Worm (Caenorhabditis elegans) whole organism, L3 larva: Measurements from ENCODE around the gene H25K10.4.

Experiments used
- R02D3.7 ChIP-seq: fragments of 150-350 bp; optimal IDR thresholded peaks from 2 replicates; lab custom pipeline; 2014; ENCODE audit warnings: missing biosample characterization, missing genetic modification characterization
- ZK546.5 ChIP-seq: sonication (generic microtip); optimal IDR thresholded peaks from 2 replicates; lab custom pipeline; 2017; ENCODE audit warnings: missing biosample characterization, missing genetic modification characterization
- aly-2 ChIP-seq: fragments of 150-350 bp; optimal IDR thresholded peaks from 2 replicates; lab custom pipeline; 2014; ENCODE audit warnings: missing biosample characterization, missing genetic modification characterization
- ama-1 ChIP-seq: fragments of 150-350 bp; optimal IDR thresholded peaks from 2 replicates; lab custom pipeline; 2018
- ceh-16 ChIP-seq: sonication (generic microtip); optimal IDR thresholded peaks from 2 replicates; lab custom pipeline; 2017; ENCODE audit warnings: missing biosample characterization, missing genetic modification characterization
- ceh-28 ChIP-seq: fragments of 150-350 bp; optimal IDR thresholded peaks from 2 replicates; lab custom pipeline; 2014; ENCODE audit warnings: missing biosample characterization, missing genetic modification reagents, missing genetic modification characterization
- ceh-9 ChIP-seq: sonication (generic microtip); optimal IDR thresholded peaks from 2 replicates; lab custom pipeline; 2018; ENCODE audit warnings: missing biosample characterization, missing genetic modification characterization
- daf-12 ChIP-seq: fragments of 150-350 bp; optimal IDR thresholded peaks from 2 replicates; lab custom pipeline; 2014; ENCODE audit warnings: missing biosample characterization, missing genetic modification reagents, missing genetic modification characterization
- egl-27 ChIP-seq: sonication (generic microtip); optimal IDR thresholded peaks from 4 replicates; lab custom pipeline; 2017; ENCODE audit warnings: missing biosample characterization, missing genetic modification reagents, missing genetic modification characterization
- egl-5 ChIP-seq: fragments of 150-350 bp; optimal IDR thresholded peaks from 2 replicates; lab custom pipeline; 2017; ENCODE audit warnings: missing biosample characterization, missing genetic modification reagents, missing genetic modification characterization, inconsistent platforms
- elt-1 ChIP-seq: fragments of 150-350 bp; optimal IDR thresholded peaks from 2 replicates; lab custom pipeline; 2014; ENCODE audit warnings: missing biosample characterization, missing genetic modification characterization
- elt-2 ChIP-seq: sonication (generic microtip); optimal IDR thresholded peaks from 2 replicates; lab custom pipeline; 2016; ENCODE audit warnings: missing genetic modification reagents, mild to moderate bottlenecking, missing genetic modification characterization, missing compliant biosample characterization
- elt-3 ChIP-seq, 3 experiments: fragments of 150-350 bp in 1 of 3; sonication (generic microtip) in 2 of 3; optimal IDR thresholded peaks; 2 replicates in 2 of 3; 4 replicates in 1 of 3; lab custom pipeline; 2014 to 2017; ENCODE audit warnings: missing biosample characterization in 3 of 3, missing genetic modification characterization in 3 of 3
- eor-1 ChIP-seq, 2 experiments: fragments of 150-350 bp; optimal IDR thresholded peaks; 2 replicates each; lab custom pipeline; 2014 to 2018; ENCODE audit warnings: missing biosample characterization in 2 of 2, missing genetic modification characterization in 2 of 2
- fkh-2 ChIP-seq: fragments of 150-350 bp; optimal IDR thresholded peaks from 2 replicates; lab custom pipeline; 2014; ENCODE audit warnings: missing biosample characterization, missing genetic modification reagents, missing genetic modification characterization
- fos-1 ChIP-seq: fragments of 150-350 bp; optimal IDR thresholded peaks from 2 replicates; lab custom pipeline; 2014; ENCODE audit warnings: missing biosample characterization, missing genetic modification characterization
- lin-15B ChIP-seq: fragments of 150-350 bp; optimal IDR thresholded peaks from 2 replicates; lab custom pipeline; 2014; ENCODE audit warnings: missing biosample characterization, missing genetic modification characterization
- lsy-12 ChIP-seq: sonication (generic microtip); optimal IDR thresholded peaks from 2 replicates; lab custom pipeline; 2016; ENCODE audit warnings: mild to moderate bottlenecking, missing genetic modification characterization, missing compliant biosample characterization
- mdl-1 ChIP-seq: fragments of 150-350 bp; optimal IDR thresholded peaks from 2 replicates; lab custom pipeline; 2014; ENCODE audit warnings: missing biosample characterization, missing genetic modification characterization
- nfya-1 ChIP-seq: sonication (generic microtip); optimal IDR thresholded peaks from 2 replicates; lab custom pipeline; 2017; ENCODE audit warnings: missing genetic modification characterization, mild to moderate bottlenecking, missing compliant biosample characterization, antibody characterized with exemption, moderate library complexity; ENCODE audit not compliant: insufficient read depth
- nhr-11 ChIP-seq: fragments of 150-350 bp; optimal IDR thresholded peaks from 2 replicates; lab custom pipeline; 2014; ENCODE audit warnings: missing biosample characterization, missing genetic modification characterization
- nhr-12 ChIP-seq: fragments of 150-350 bp; optimal IDR thresholded peaks from 2 replicates; lab custom pipeline; 2014; ENCODE audit warnings: missing biosample characterization, missing genetic modification characterization
- nhr-237 ChIP-seq: fragments of 150-350 bp; optimal IDR thresholded peaks from 2 replicates; lab custom pipeline; 2014; ENCODE audit warnings: missing biosample characterization, missing genetic modification characterization
- nhr-25 ChIP-seq: sonication (generic microtip); optimal IDR thresholded peaks from 2 replicates; lab custom pipeline; 2017; ENCODE audit warnings: missing biosample characterization, missing genetic modification characterization
- nhr-28 ChIP-seq: fragments of 150-350 bp; optimal IDR thresholded peaks from 2 replicates; lab custom pipeline; 2014; ENCODE audit warnings: missing biosample characterization, missing genetic modification characterization
- nhr-43 ChIP-seq: sonication (generic microtip); optimal IDR thresholded peaks from 2 replicates; lab custom pipeline; 2016; ENCODE audit warnings: mild to moderate bottlenecking, missing genetic modification characterization, missing compliant biosample characterization; ENCODE audit not compliant: poor library complexity, severe bottlenecking
- nhr-67 ChIP-seq: fragments of 150-350 bp; optimal IDR thresholded peaks from 2 replicates; lab custom pipeline; 2014; ENCODE audit warnings: missing biosample characterization, missing genetic modification characterization
- nhr-77 ChIP-seq: fragments of 150-350 bp; optimal IDR thresholded peaks from 2 replicates; lab custom pipeline; 2014; ENCODE audit warnings: missing biosample characterization, missing genetic modification characterization
- pha-4 ChIP-seq: fragments of 150-350 bp; optimal IDR thresholded peaks from 2 replicates; lab custom pipeline; 2014; ENCODE audit warnings: missing biosample characterization, missing genetic modification reagents, missing genetic modification characterization
- pqm-1 ChIP-seq: fragments of 150-350 bp; optimal IDR thresholded peaks from 2 replicates; lab custom pipeline; 2017; ENCODE audit warnings: missing biosample characterization, missing genetic modification characterization, inconsistent platforms
- sea-2 ChIP-seq: fragments of 150-350 bp; sonication (generic microtip); optimal IDR thresholded peaks from 4 replicates; lab custom pipeline; 2014; ENCODE audit warnings: missing biosample characterization, missing genetic modification reagents, missing genetic modification characterization
- skn-1 ChIP-seq: fragments of 150-350 bp; optimal IDR thresholded peaks from 2 replicates; lab custom pipeline; 2014; ENCODE audit warnings: missing biosample characterization, missing genetic modification characterization
- snpc-4 ChIP-seq: fragments of 150-350 bp; optimal IDR thresholded peaks from 2 replicates; lab custom pipeline; 2014; ENCODE audit warnings: missing biosample characterization, missing genetic modification characterization
- unc-62 ChIP-seq: fragments of 150-350 bp; sonication (generic microtip); optimal IDR thresholded peaks from 4 replicates; lab custom pipeline; 2014; ENCODE audit warnings: missing biosample characterization, missing genetic modification reagents, missing genetic modification characterization
- zag-1 ChIP-seq: fragments of 150-350 bp; optimal IDR thresholded peaks from 2 replicates; lab custom pipeline; 2014; ENCODE audit warnings: missing biosample characterization, missing genetic modification characterization
- ztf-4 ChIP-seq: fragments of 150-350 bp; optimal IDR thresholded peaks from 2 replicates; lab custom pipeline; 2014; ENCODE audit warnings: missing biosample characterization, missing genetic modification characterization

The H25K10.4 gene

ce11 chrIV:16202074-16202473 lies 23.8 kb upstream of the H25K10.4 start, which contains the start of gene H25K10.1:
Gene H25K10.1, plus strand, starts transcription at chrIV:16202374.
- TF ChIP-seq mdl-1 = no peak
- no peak for TF ChIP-seq egl-5 (tag; lab: Kevin White, UChicago)
- TF ChIP-seq R02D3.7 = no peak
- TF ChIP-seq zag-1 (tag; lab: Kevin White, UChicago) = no peak
- TF ChIP-seq nfya-1 (tag; lab: Kevin White, UChicago) = no peak
- TF ChIP-seq lsy-12 (tag; lab: Kevin White, UChicago) = no peak
- no peak for TF ChIP-seq aly-2 (tag; lab: Kevin White, UChicago)
- TF ChIP-seq nhr-28 = no peak
- no peak for TF ChIP-seq fkh-2 (tag; lab: Kevin White, UChicago)
- TF ChIP-seq ztf-4 (tag; lab: Kevin White, UChicago) = no peak
- TF ChIP-seq nhr-12 (tag; lab: Kevin White, UChicago) = no peak
- no peak for TF ChIP-seq ceh-9 (tag; lab: Kevin White, UChicago)
- no peak for TF ChIP-seq sea-2 (GFP tag; lab: Kevin White, UChicago)
- TF ChIP-seq nhr-43 = no peak
- TF ChIP-seq skn-1 (tag; lab: Kevin White, UChicago) = no peak
- no peak for TF ChIP-seq elt-2 (tag; lab: Kevin White, UChicago)
- no peak for TF ChIP-seq daf-12
- no peak for TF ChIP-seq nhr-77
- no peak for TF ChIP-seq pqm-1

- TF ChIP-seq elt-2 (tag; lab: Kevin White, UChicago) = peak; percentile 96
- TF ChIP-seq pha-4 (tag; lab: Kevin White, UChicago) = peak; percentile 51
- no peak for TF ChIP-seq eor-1 (tag; optimal IDR thresholded peaks at IDR 0.05; lab: Kevin White, UChicago)
- TF ChIP-seq pqm-1 = peak; percentile 86
- TF ChIP-seq unc-62 = no peak
- TF ChIP-seq skn-1 (tag; lab: Kevin White, UChicago) = peak; percentile 32
Measured at ce11 chrIV:16203373-16203772, 22.5 kb upstream of the H25K10.4 start.

DNA sequence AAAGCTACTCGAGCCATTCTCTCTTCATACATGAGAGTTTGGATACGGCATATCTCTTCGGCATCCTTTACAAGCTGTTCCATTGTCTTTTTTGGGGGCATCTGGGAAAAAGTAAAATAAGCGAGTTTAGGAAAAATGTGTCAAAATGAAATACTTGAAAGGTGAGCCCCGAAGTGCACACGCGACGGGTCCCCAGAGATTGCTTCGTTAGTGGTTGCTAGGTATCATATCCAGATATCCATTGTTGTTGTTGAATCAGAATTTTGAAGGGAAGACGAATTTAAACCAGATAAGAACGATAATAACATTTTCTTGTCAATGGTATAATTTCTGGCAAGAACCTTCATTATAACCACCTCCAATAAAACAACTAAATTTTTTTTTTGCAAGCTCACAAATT lies 14.9 kb upstream of the H25K10.4 start, which contains the start of gene H25K10.2:
Gene H25K10.2, minus strand, starts transcription at position 101 of the 400 bp plus-strand sequence.
- TF ChIP-seq elt-3 (tag; optimal IDR thresholded peaks at IDR 0.05; lab: Kevin White, UChicago) (no peak), ama-1 (lab: Kevin White, UChicago) (no peak), nhr-237 (tag; lab: Kevin White, UChicago) (no peak), nhr-77 (no peak), lin-15B (tag; lab: Kevin White, UChicago) (no peak), ZK546.5 (tag; lab: Kevin White, UChicago) (no peak), nhr-43 (no peak), egl-5 (tag; lab: Kevin White, UChicago) (no peak), ceh-28 (tag; lab: Kevin White, UChicago) (no peak), nhr-11 (tag; lab: Kevin White, UChicago) (no peak), skn-1 (tag; lab: Kevin White, UChicago) (no peak), eor-1 (tag; optimal IDR thresholded peaks at IDR 0.05; lab: Kevin White, UChicago) (no peak), ceh-16 (no peak), nhr-25 (tag; lab: Kevin White, UChicago) (no peak), egl-27 (tag; lab: Kevin White, UChicago) (no peak), aly-2 (tag; lab: Kevin White, UChicago) (no peak), snpc-4 (tag; lab: Kevin White, UChicago) (no peak), ztf-4 (tag; lab: Kevin White, UChicago) (no peak), elt-1 (tag; lab: Kevin White, UChicago) (no peak), R02D3.7 (no peak)

ce11 chrIV:16216165-16216564 lies 9.7 kb upstream of the H25K10.4 start:
- TF ChIP-seq nhr-67 (tag; lab: Kevin White, UChicago) (no peak), nhr-28 (no peak), nhr-237 (tag; lab: Kevin White, UChicago) (no peak), skn-1 (tag; lab: Kevin White, UChicago) (no peak), nhr-12 (tag; lab: Kevin White, UChicago) (no peak), ceh-9 (tag; lab: Kevin White, UChicago) (no peak), aly-2 (tag; lab: Kevin White, UChicago) (no peak), fos-1 (tag; lab: Kevin White, UChicago) (no peak), nhr-11 (tag; lab: Kevin White, UChicago) (no peak), elt-1 (tag; lab: Kevin White, UChicago) (no peak), pqm-1 (no peak), nhr-77 (no peak), mdl-1 (no peak), nhr-43 (no peak), lsy-12 (tag; lab: Kevin White, UChicago) (no peak)
